Fruit fly (Drosophila melanogaster) whole organism, embryonic: ENCODE measurements around the gene CG4709.

ENCODE experiments used
- B-H1 ChIP-seq: fragments of 200-800 bp; sonication (Bioruptor generic); IDR thresholded peaks from 3 replicates; pipeline ENCODE4 v1.3.6; 2022; ENCODE audit warnings: missing biosample characterization, missing genetic modification characterization
- B-H2 ChIP-seq: fragments of 200-800 bp; sonication (Bioruptor generic); optimal IDR thresholded peaks from 2 replicates; lab custom pipeline; 2018; ENCODE audit warnings: missing biosample characterization, mild to moderate bottlenecking, missing genetic modification characterization
- BtbVII ChIP-seq: fragments of 200-800 bp; sonication (Bioruptor generic); optimal IDR thresholded peaks from 3 replicates; lab custom pipeline; 2017; ENCODE audit warnings: missing biosample characterization, mild to moderate bottlenecking, missing genetic modification characterization
- CG10462 ChIP-seq: fragments of 200-800 bp; sonication (Bioruptor generic); optimal IDR thresholded peaks from 2 replicates; lab custom pipeline; 2016; ENCODE audit warnings: missing biosample characterization, missing genetic modification characterization
- CG11085 ChIP-seq: fragments of 200-800 bp; sonication (Bioruptor generic); IDR thresholded peaks from 2 replicates; pipeline ENCODE4 v1.3.6; 2022; ENCODE audit warnings: missing biosample characterization, missing genetic modification characterization
- CG11504 ChIP-seq: fragments of 200-800 bp; sonication (Bioruptor generic); optimal IDR thresholded peaks from 3 replicates; lab custom pipeline; 2019; ENCODE audit warnings: missing biosample characterization, mild to moderate bottlenecking, missing genetic modification characterization, moderate library complexity
- CG13296 ChIP-seq: fragments of 200-800 bp; sonication (Bioruptor generic); optimal IDR thresholded peaks from 3 replicates; lab custom pipeline; 2018; ENCODE audit warnings: missing biosample characterization, mild to moderate bottlenecking, missing genetic modification characterization
- CG13424 ChIP-seq: fragments of 200-800 bp; sonication (Bioruptor generic); optimal IDR thresholded peaks from 2 replicates; lab custom pipeline; 2019; ENCODE audit warnings: missing biosample characterization, mild to moderate bottlenecking, missing genetic modification characterization, moderate library complexity
- CG17328 ChIP-seq: fragments of 200-800 bp; sonication (Bioruptor generic); IDR thresholded peaks from 2 replicates; pipeline ENCODE4 v1.3.6; 2022; ENCODE audit warnings: missing biosample characterization, missing genetic modification characterization
- CG17359 ChIP-seq: fragments of 200-800 bp; sonication (Bioruptor generic); optimal IDR thresholded peaks from 3 replicates; lab custom pipeline; 2018; ENCODE audit warnings: missing biosample characterization, mild to moderate bottlenecking, missing genetic modification characterization, moderate library complexity
- CG17802 ChIP-seq: fragments of 200-800 bp; sonication (Bioruptor generic); optimal IDR thresholded peaks from 2 replicates; lab custom pipeline; 2018; ENCODE audit warnings: missing biosample characterization, mild to moderate bottlenecking, missing genetic modification characterization, moderate library complexity
- CG34422 ChIP-seq: fragments of 200-800 bp; sonication (Bioruptor generic); IDR thresholded peaks from 3 replicates; pipeline ENCODE4 v1.3.6; 2022; ENCODE audit warnings: missing biosample characterization, missing genetic modification characterization
- CG42726 ChIP-seq: fragments of 200-800 bp; sonication (Bioruptor generic); IDR thresholded peaks from 2 replicates; pipeline ENCODE4 v1.3.6; 2022; ENCODE audit warnings: missing biosample characterization, missing genetic modification characterization; ENCODE audit not compliant: partially characterized antibody
- CG4424 ChIP-seq: fragments of 200-800 bp; sonication (Bioruptor generic); optimal IDR thresholded peaks from 3 replicates; lab custom pipeline; 2016; ENCODE audit warnings: missing biosample characterization, missing genetic modification characterization
- CG6175 ChIP-seq: fragments of 200-800 bp; sonication (Bioruptor generic); IDR thresholded peaks from 3 replicates; pipeline ENCODE4 v1.3.6; 2022; ENCODE audit warnings: missing biosample characterization, missing genetic modification characterization
- CG6683 ChIP-seq: fragments of 200-800 bp; sonication (Bioruptor generic); optimal IDR thresholded peaks from 2 replicates; lab custom pipeline; 2017; ENCODE audit warnings: missing biosample characterization, mild to moderate bottlenecking, missing genetic modification characterization, missing genetic modification reagents
- CG8478 ChIP-seq: fragments of >200 bp; optimal IDR thresholded peaks from 2 replicates; lab custom pipeline; 2018
- CG8944 ChIP-seq: fragments of 200-800 bp; sonication (Bioruptor generic); optimal IDR thresholded peaks from 3 replicates; lab custom pipeline; 2016; ENCODE audit warnings: missing biosample characterization, missing genetic modification characterization
- CG9797 ChIP-seq: fragments of 200-800 bp; sonication (Bioruptor generic); optimal IDR thresholded peaks from 3 replicates; lab custom pipeline; 2018; ENCODE audit warnings: missing biosample characterization, mild to moderate bottlenecking, missing genetic modification characterization
- D19B ChIP-seq: fragments of 200-800 bp; sonication (Bioruptor generic); optimal IDR thresholded peaks from 2 replicates; lab custom pipeline; 2017; ENCODE audit warnings: missing biosample characterization, mild to moderate bottlenecking, missing genetic modification characterization
- Dp ChIP-seq: fragments of 200-800 bp; sonication (Bioruptor generic); optimal IDR thresholded peaks from 2 replicates; lab custom pipeline; 2018; ENCODE audit warnings: missing biosample characterization, mild to moderate bottlenecking, missing genetic modification characterization, moderate library complexity
- Fer3 ChIP-seq: fragments of 200-800 bp; sonication (Bioruptor generic); optimal IDR thresholded peaks from 2 replicates; lab custom pipeline; 2018; ENCODE audit warnings: missing biosample characterization, mild to moderate bottlenecking, missing genetic modification characterization, moderate library complexity
- GATAe ChIP-seq: fragments of 200-800 bp; sonication (Bioruptor generic); conservative IDR thresholded peaks from 2 replicates; pipeline ENCODE4 v1.3.6; 2022; ENCODE audit warnings: missing biosample characterization, missing genetic modification characterization
- MTF-1 ChIP-seq: fragments of 200-800 bp; sonication (Bioruptor generic); optimal IDR thresholded peaks from 2 replicates; lab custom pipeline; 2018; ENCODE audit warnings: missing biosample characterization, mild to moderate bottlenecking, missing genetic modification characterization, borderline replicate concordance
- Max ChIP-seq: fragments of 200-800 bp; sonication (Bioruptor generic); optimal IDR thresholded peaks from 2 replicates; lab custom pipeline; 2016; ENCODE audit warnings: missing biosample characterization, mild to moderate bottlenecking, missing genetic modification characterization
- Myb ChIP-seq: fragments of 200-800 bp; sonication (Bioruptor generic); optimal IDR thresholded peaks from 2 replicates; lab custom pipeline; 2016; ENCODE audit warnings: missing biosample characterization, missing genetic modification characterization
- Nf-YA ChIP-seq: fragments of 200-800 bp; sonication (Bioruptor generic); IDR thresholded peaks from 2 replicates; pipeline ENCODE4 v1.3.6; 2022; ENCODE audit warnings: missing biosample characterization, missing genetic modification characterization
- Optix ChIP-seq: fragments of 200-800 bp; sonication (Bioruptor generic); IDR thresholded peaks from 3 replicates; pipeline ENCODE4 v1.3.6; 2022; ENCODE audit warnings: missing biosample characterization, missing genetic modification characterization
- Pdp1 ChIP-seq, 2 experiments: fragments of 200-800 bp; sonication (Bioruptor generic); optimal IDR thresholded peaks; 3 replicates each; lab custom pipeline; 2016; ENCODE audit warnings: missing biosample characterization in 2 of 2, missing genetic modification characterization in 2 of 2, mild to moderate bottlenecking in 1 of 2, moderate library complexity in 1 of 2
- Poxn ChIP-seq: fragments of 200-800 bp; sonication (Bioruptor generic); IDR thresholded peaks from 2 replicates; pipeline ENCODE4 v1.3.6; 2022; ENCODE audit warnings: missing biosample characterization, missing genetic modification characterization
- ash1 ChIP-seq: fragments of 200-800 bp; sonication (Bioruptor generic); optimal IDR thresholded peaks from 2 replicates; lab custom pipeline; 2018; ENCODE audit warnings: missing biosample characterization, mild to moderate bottlenecking, missing genetic modification characterization
- az2 ChIP-seq: fragments of 200-800 bp; sonication (Bioruptor generic); optimal IDR thresholded peaks from 3 replicates; lab custom pipeline; 2016; ENCODE audit warnings: missing biosample characterization, missing genetic modification characterization
- emc ChIP-seq: fragments of 200-800 bp; sonication (Bioruptor generic); optimal IDR thresholded peaks from 2 replicates; lab custom pipeline; 2016; ENCODE audit warnings: missing biosample characterization, missing genetic modification characterization
- exex ChIP-seq: fragments of 200-800 bp; sonication (Bioruptor generic); optimal IDR thresholded peaks from 4 replicates; lab custom pipeline; 2018; ENCODE audit warnings: missing biosample characterization, mild to moderate bottlenecking, missing genetic modification characterization, moderate library complexity
- gem ChIP-seq: fragments of 200-800 bp; sonication (Bioruptor generic); optimal IDR thresholded peaks from 2 replicates; lab custom pipeline; 2019; ENCODE audit warnings: missing biosample characterization, mild to moderate bottlenecking, missing genetic modification characterization, moderate library complexity
- h ChIP-seq: fragments of >200 bp; optimal IDR thresholded peaks from 2 replicates; lab custom pipeline; 2017
- hbn ChIP-seq: fragments of 200-800 bp; sonication (Bioruptor generic); IDR thresholded peaks from 2 replicates; pipeline ENCODE4 v1.3.6; 2022; ENCODE audit warnings: missing biosample characterization, missing genetic modification characterization; ENCODE audit not compliant: partially characterized antibody
- inv ChIP-seq: fragments of 200-800 bp; sonication (Bioruptor generic); IDR thresholded peaks from 2 replicates; pipeline ENCODE4 v1.3.6; 2022; ENCODE audit warnings: missing biosample characterization, missing genetic modification characterization; ENCODE audit not compliant: partially characterized antibody
- lilli ChIP-seq: fragments of 200-800 bp; sonication (Bioruptor generic); optimal IDR thresholded peaks from 3 replicates; lab custom pipeline; 2016; ENCODE audit warnings: missing biosample characterization, missing genetic modification characterization
- lov ChIP-seq, 2 experiments: fragments of 200-800 bp in 1 of 2; fragments of >200 bp in 1 of 2; sonication (Bioruptor generic) in 1 of 2; IDR thresholded peaks in 1 of 2; optimal IDR thresholded peaks in 1 of 2; 2 replicates in 1 of 2; 3 replicates in 1 of 2; pipeline versions ENCODE4 v1.3.6 to Lab custom; 2017 to 2022; ENCODE audit warnings: missing biosample characterization in 1 of 2, missing genetic modification characterization in 1 of 2
- nerfin-1 ChIP-seq: fragments of 200-800 bp; sonication (Bioruptor generic); optimal IDR thresholded peaks from 3 replicates; lab custom pipeline; 2019; ENCODE audit warnings: missing biosample characterization, mild to moderate bottlenecking, missing genetic modification characterization, moderate library complexity
- phol ChIP-seq: fragments of 200-800 bp; sonication (Bioruptor generic); optimal IDR thresholded peaks from 3 replicates; lab custom pipeline; 2018; ENCODE audit warnings: missing biosample characterization, mild to moderate bottlenecking, missing genetic modification characterization, moderate library complexity
- rib ChIP-seq: fragments of 200-800 bp; sonication (Bioruptor generic); IDR thresholded peaks from 2 replicates; pipeline ENCODE4 v1.3.6; 2022; ENCODE audit warnings: missing biosample characterization, missing genetic modification characterization
- sd ChIP-seq: fragments of 200-800 bp; sonication (Bioruptor generic); optimal IDR thresholded peaks from 3 replicates; lab custom pipeline; 2018; ENCODE audit warnings: missing biosample characterization, mild to moderate bottlenecking, missing genetic modification characterization, moderate library complexity
- seq ChIP-seq: fragments of 200-800 bp; sonication (Bioruptor generic); IDR thresholded peaks from 2 replicates; pipeline ENCODE4 v1.3.6; 2022; ENCODE audit warnings: missing biosample characterization, missing genetic modification characterization
- sisA ChIP-seq: fragments of 200-800 bp; sonication (Bioruptor generic); IDR thresholded peaks from 2 replicates; pipeline ENCODE4 v1.3.6; 2022; ENCODE audit warnings: missing biosample characterization, missing genetic modification characterization
- sna ChIP-seq: fragments of 200-800 bp; sonication (Bioruptor generic); IDR thresholded peaks from 2 replicates; pipeline ENCODE4 v1.3.6; 2022; ENCODE audit warnings: missing biosample characterization, missing genetic modification characterization; ENCODE audit not compliant: partially characterized antibody
- tin ChIP-seq: fragments of 200-800 bp; sonication (Bioruptor generic); optimal IDR thresholded peaks from 3 replicates; lab custom pipeline; 2016; ENCODE audit warnings: missing biosample characterization, missing genetic modification characterization
- vfl ChIP-seq: fragments of 200-800 bp; sonication (Bioruptor generic); optimal IDR thresholded peaks from 2 replicates; lab custom pipeline; 2016; ENCODE audit warnings: missing biosample characterization, missing genetic modification characterization

CG4709 gene

dm6 chr2L:9956993-9957652, 3.0 kb downstream of the CG4709 start, which contains the start of the genes CG4658 and CG5846 (continued):
- TF ChIP-seq gem (tag; lab: Kevin White, UChicago) (peak; percentile 98), phol (tag; lab: Kevin White, UChicago) (peak; percentile 96), sisA (peak; percentile 93), CG11504 (peak; percentile 94), exex (tag; lab: Kevin White, UChicago) (peak; percentile 82), rib (GFP tag; lab: Robert Waterston, UW) (peak; percentile 86), MTF-1 (GFP tag; lab: Kevin White, UChicago) (peak; percentile 77), sna (GFP tag; lab: Robert Waterston, UW) (no peak), CG11085 (GFP tag; lab: Robert Waterston, UW) (peak; percentile 92), nerfin-1 (tag; lab: Kevin White, UChicago) (peak; percentile 86), BtbVII (GFP tag; lab: Kevin White, UChicago) (peak; percentile 74), lilli (peak; percentile 94), CG17802 (tag; lab: Kevin White, UChicago) (peak; percentile 64), CG9797 (GFP tag; lab: Kevin White, UChicago) (peak; percentile 77), CG10462 (GFP tag; lab: Kevin White, UChicago) (peak; percentile 93), CG13296 (GFP tag; lab: Kevin White, UChicago) (peak; percentile 90), az2 (GFP tag; lab: Kevin White, UChicago) (peak; percentile 96), CG4424 (GFP tag; lab: Kevin White, UChicago) (peak; percentile 95), D19B (GFP tag; lab: Kevin White, UChicago) (peak; percentile 100), h (lab: Kevin White, UChicago) (no peak), lov (optimal IDR thresholded peaks at IDR 0.05; lab: Kevin White, UChicago) (no peak), lov (GFP tag; IDR thresholded peaks at IDR 0.05; lab: Robert Waterston, UW) (peak; percentile 86), ash1 (GFP tag; lab: Kevin White, UChicago) (no peak), CG8478 (no peak), Nf-YA (GFP tag; lab: Robert Waterston, UW) (peak; percentile 88), Myb (GFP tag; lab: Kevin White, UChicago) (peak; percentile 47), Fer3 (peak; percentile 94), CG13424 (tag; lab: Kevin White, UChicago) (peak; percentile 94), Dp (peak; percentile 14), CG17359 (tag; lab: Kevin White, UChicago) (peak; percentile 96), tin (GFP tag; lab: Kevin White, UChicago) (peak; percentile 92), vfl (GFP tag; lab: Kevin White, UChicago) (peak; percentile 59), Pdp1 (GFP tag; optimal IDR thresholded peaks at IDR 0.05; lab: Kevin White, UChicago) (peak; percentile 85 to 87), CG8944 (GFP tag; lab: Kevin White, UChicago) (peak; percentile 80), sd (peak; percentile 84), inv (GFP tag; lab: Robert Waterston, UW) (no peak), GATAe (peak; percentile 81), CG6683 (GFP tag; lab: Kevin White, UChicago) (peak; percentile 75), CG17328 (GFP tag; lab: Robert Waterston, UW) (peak; percentile 94), hbn (GFP tag; lab: Robert Waterston, UW) (no peak), B-H2 (peak; percentile 85), emc (GFP tag; lab: Kevin White, UChicago) (peak; percentile 30), B-H1 (GFP tag; lab: Robert Waterston, UW) (peak; percentile 93), Optix (GFP tag; lab: Robert Waterston, UW) (no peak), seq (GFP tag; lab: Robert Waterston, UW) (peak; percentile 80), CG6175 (GFP tag; lab: Robert Waterston, UW) (peak; percentile 63; the same call in 2 of the 3 replicates), Max (GFP tag; lab: Kevin White, UChicago) (peak; percentile 90), CG34422 (peak; percentile 96), CG42726 (GFP tag; lab: Robert Waterston, UW) (no peak), Poxn (GFP tag; lab: Robert Waterston, UW) (peak; percentile 62)
